Fruit fly (Drosophila melanogaster): ENCODE data around the gene pix.
A peak's percentile ranks its signal among the peaks of the same experiment; 100 is the strongest.

The pix gene

DNA sequence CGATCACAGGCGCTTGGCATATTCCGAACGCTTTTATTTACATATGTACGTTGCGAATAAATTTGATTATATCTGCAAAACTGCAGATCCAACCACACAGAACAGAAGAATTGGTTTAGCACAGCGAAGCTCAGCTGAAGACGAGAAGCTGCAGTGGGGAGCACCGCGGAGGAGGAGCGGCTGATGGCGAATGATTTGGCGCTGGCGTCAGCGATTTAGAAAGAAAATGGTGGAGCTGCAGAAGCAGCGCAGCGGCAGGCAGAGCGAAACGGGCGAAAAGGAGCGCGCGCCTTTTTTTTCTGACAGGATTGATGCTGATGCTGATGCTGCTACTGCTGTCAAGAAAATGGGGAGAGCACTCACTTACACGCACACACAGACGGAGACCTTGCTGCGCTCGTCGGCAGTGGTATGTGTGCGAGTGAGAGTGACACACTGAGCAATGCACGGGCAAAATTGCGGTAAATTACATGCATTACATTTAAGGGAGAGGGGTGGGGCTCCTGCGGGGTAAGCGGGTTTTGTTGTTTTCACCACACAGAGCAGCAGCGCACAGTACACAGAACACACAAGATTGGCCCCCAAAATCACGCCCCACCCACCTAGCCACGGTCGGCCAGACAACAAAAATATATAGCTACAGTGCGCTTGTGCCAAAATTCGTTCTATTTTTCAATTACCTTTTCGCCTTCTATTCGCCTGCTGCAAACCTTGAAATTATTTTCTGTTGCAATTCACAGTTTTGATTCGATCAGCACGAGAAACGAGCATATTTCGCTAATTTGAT is 22.5 kb upstream of the pix start (continued):
- no peak for TF ChIP-seq Hr38 (GFP tag; optimal IDR thresholded peaks at IDR 0.05)
- TF ChIP-seq spab (GFP tag; optimal IDR thresholded peaks at IDR 0.05), result no peak
- TF ChIP-seq topi (GFP tag; optimal IDR thresholded peaks at IDR 0.05), result no peak
- TF ChIP-seq CG3032 (tag; optimal IDR thresholded peaks at IDR 0.05), result no peak
- TF ChIP-seq vri (GFP tag; optimal IDR thresholded peaks at IDR 0.05), result no peak
- peak; percentile 14; the same call in 1 of the 3 replicates for TF ChIP-seq CG8119 (GFP tag; IDR thresholded peaks at IDR 0.05)
- no peak for TF ChIP-seq CG4318 (GFP tag; optimal IDR thresholded peaks at IDR 0.05)
- TF ChIP-seq Lpt (GFP tag; optimal IDR thresholded peaks at IDR 0.05), result no peak
- no peak for TF ChIP-seq CG34406 (GFP tag; optimal IDR thresholded peaks at IDR 0.05)
- TF ChIP-seq CG6808 (GFP tag; optimal IDR thresholded peaks at IDR 0.05), result no peak

DNA sequence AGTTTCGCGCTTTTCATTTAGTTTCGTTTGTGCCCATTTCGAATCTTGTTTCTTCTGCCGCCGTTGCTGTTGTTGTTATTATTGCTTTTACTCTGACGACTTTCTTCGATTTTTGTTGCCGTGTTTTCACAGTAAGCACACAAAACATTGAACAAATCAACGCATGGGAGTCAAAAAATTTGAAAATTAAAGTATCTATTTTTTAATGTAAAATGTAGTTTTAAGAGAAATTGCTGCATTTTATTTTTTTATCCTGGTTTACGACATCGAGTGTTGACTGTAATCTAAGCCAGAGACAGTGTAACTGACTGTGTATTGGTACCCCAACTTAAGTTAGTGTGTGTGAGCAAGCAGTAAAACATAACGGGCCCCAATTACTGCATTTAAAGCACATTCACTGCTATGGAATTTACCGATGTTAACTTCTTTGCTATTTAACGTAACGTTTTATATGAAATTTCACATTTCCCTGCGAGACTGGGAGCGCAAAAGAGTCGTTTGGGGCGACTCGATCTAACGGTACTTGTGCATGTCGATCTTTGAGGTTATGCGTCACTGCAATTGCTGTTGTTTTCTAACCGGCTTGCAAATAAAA is 21.7 kb upstream of the pix start:
- peak; percentile 74 for TF ChIP-seq CG8319 (GFP tag; optimal IDR thresholded peaks at IDR 0.05)
- peak; percentile 51 for TF ChIP-seq fd59A (GFP tag; optimal IDR thresholded peaks at IDR 0.05)
- TF ChIP-seq CG8632 (GFP tag; optimal IDR thresholded peaks at IDR 0.05), result peak; percentile 82
- TF ChIP-seq Ets21C (GFP tag; optimal IDR thresholded peaks at IDR 0.05), result peak; percentile 82
- TF ChIP-seq topi (GFP tag; optimal IDR thresholded peaks at IDR 0.05), result peak; percentile 88
- TF ChIP-seq Eip75B (GFP tag; optimal IDR thresholded peaks at IDR 0.05), result peak; percentile 89
- TF ChIP-seq CG9139 (GFP tag; optimal IDR thresholded peaks at IDR 0.05), result no peak
- no peak for TF ChIP-seq CG6808 (GFP tag; optimal IDR thresholded peaks at IDR 0.05)
- TF ChIP-seq CG32006 (GFP tag; optimal IDR thresholded peaks at IDR 0.05), result peak; percentile 97
- peak; percentile 92 for TF ChIP-seq CG4318 (GFP tag; optimal IDR thresholded peaks at IDR 0.05)
- peak; percentile 82 for TF ChIP-seq CG34406 (GFP tag; optimal IDR thresholded peaks at IDR 0.05)
- TF ChIP-seq CG6854 (GFP tag; optimal IDR thresholded peaks at IDR 0.05), result no peak
- peak; percentile 89 for TF ChIP-seq CG6792 (GFP tag; optimal IDR thresholded peaks at IDR 0.05)
- TF ChIP-seq CG1621 (tag; optimal IDR thresholded peaks at IDR 0.05), result peak; percentile 43
- no peak for TF ChIP-seq CG10631 (GFP tag; optimal IDR thresholded peaks at IDR 0.05)
- peak; percentile 95 for TF ChIP-seq CG8119 (GFP tag; IDR thresholded peaks at IDR 0.05)
- peak; percentile 87 for TF ChIP-seq achi (GFP tag; optimal IDR thresholded peaks at IDR 0.05)
- TF ChIP-seq lz (GFP tag; optimal IDR thresholded peaks at IDR 0.05), result peak; percentile 89
- peak; percentile 87 for TF ChIP-seq acj6 (GFP tag; optimal IDR thresholded peaks at IDR 0.05)
- TF ChIP-seq CG11762 (GFP tag; optimal IDR thresholded peaks at IDR 0.05; ENCODE audit: insufficient read depth), result peak; percentile 74
- TF ChIP-seq CG11902 (GFP tag; optimal IDR thresholded peaks at IDR 0.05), result peak; percentile 86
- TF ChIP-seq CG31627 (GFP tag; optimal IDR thresholded peaks at IDR 0.05), result peak; percentile 92
- TF ChIP-seq net (GFP tag; optimal IDR thresholded peaks at IDR 0.05), result peak; percentile 87
- no peak for TF ChIP-seq Smox (GFP tag; optimal IDR thresholded peaks at IDR 0.05)
- peak; percentile 97 for TF ChIP-seq Eip78C (GFP tag)
- TF ChIP-seq OdsH (GFP tag; optimal IDR thresholded peaks at IDR 0.05), result peak; percentile 90
- no peak for TF ChIP-seq dsx (GFP tag; optimal IDR thresholded peaks at IDR 0.05; ENCODE audit: poor library complexity, severe bottlenecking)
- TF ChIP-seq CG15336 (GFP tag; IDR thresholded peaks at IDR 0.05), result peak; percentile 95
- TF ChIP-seq eg (GFP tag; IDR thresholded peaks at IDR 0.05), result peak; percentile 97
- peak; percentile 86 for TF ChIP-seq Gug (GFP tag; IDR thresholded peaks at IDR 0.05)
- peak; percentile 97 for TF ChIP-seq Hr4 (GFP tag; optimal IDR thresholded peaks at IDR 0.05)
- peak; percentile 95 for TF ChIP-seq CG6163 (GFP tag; IDR thresholded peaks at IDR 0.05)
- peak; percentile 90 for TF ChIP-seq Hr39 (GFP tag; optimal IDR thresholded peaks at IDR 0.05)
- TF ChIP-seq Sox14 (GFP tag; optimal IDR thresholded peaks at IDR 0.05), result peak; percentile 87
- TF ChIP-seq Blimp-1 (GFP tag; optimal IDR thresholded peaks at IDR 0.05), result peak; percentile 59
- TF ChIP-seq CG10669 (GFP tag; optimal IDR thresholded peaks at IDR 0.05), result no peak
- TF ChIP-seq fd85E (GFP tag; optimal IDR thresholded peaks at IDR 0.05), result peak; percentile 31
- TF ChIP-seq Hr38 (GFP tag; optimal IDR thresholded peaks at IDR 0.05), result peak; percentile 75
- no peak for TF ChIP-seq vri (GFP tag; optimal IDR thresholded peaks at IDR 0.05)
- TF ChIP-seq Ets96B (tag; optimal IDR thresholded peaks at IDR 0.05), result peak; percentile 64
- no peak for TF ChIP-seq ss (GFP tag; optimal IDR thresholded peaks at IDR 0.05)
- TF ChIP-seq Lpt (GFP tag; optimal IDR thresholded peaks at IDR 0.05), result peak; percentile 91
- TF ChIP-seq salr (GFP tag; optimal IDR thresholded peaks at IDR 0.05), result peak in 1 of 2 experiments; percentile 31
- no peak for TF ChIP-seq spab (GFP tag; optimal IDR thresholded peaks at IDR 0.05)
- TF ChIP-seq esn (GFP tag; optimal IDR thresholded peaks at IDR 0.05), result peak; percentile 92
